Worm (Caenorhabditis elegans): ENCODE measurements around the gene srx-56.

The srx-56 gene

DNA sequence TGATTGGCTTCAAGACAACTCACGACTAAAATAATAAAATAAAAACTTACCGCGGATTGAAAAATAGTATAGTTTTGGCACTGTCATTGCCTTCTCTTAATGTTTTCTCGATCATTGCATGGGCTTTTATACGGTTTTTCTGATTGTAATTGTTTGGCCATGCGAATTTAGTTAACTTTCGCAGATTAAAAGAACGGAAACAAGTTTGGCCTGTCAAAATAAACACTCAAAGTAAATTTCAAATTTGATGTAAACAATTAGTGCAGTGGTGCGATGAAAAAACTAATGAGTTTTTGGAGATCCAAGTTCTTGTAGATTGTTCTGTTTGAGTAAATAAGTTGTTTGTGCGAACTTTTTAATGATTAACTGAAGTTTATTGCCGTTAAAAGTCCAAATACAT lies 25.0 kb downstream of the srx-56 start, which contains the start of gene gst-41:
gst-41 (minus strand) TSS at position 101 of the 400 bp plus-strand sequence.
- TF ChIP-seq peb-1 (tag; optimal IDR thresholded peaks at IDR 0.05) (no peak), sem-4 (tag; optimal IDR thresholded peaks at IDR 0.05) (no peak), gmeb-1 (tag; optimal IDR thresholded peaks at IDR 0.05) (no peak), nhr-237 (tag; optimal IDR thresholded peaks at IDR 0.05) (no peak), unc-39 (tag; optimal IDR thresholded peaks at IDR 0.05) (no peak), R02D3.7 (tag; optimal IDR thresholded peaks at IDR 0.05) (no peak), ZK546.5 (tag; optimal IDR thresholded peaks at IDR 0.05) (no peak), nhr-25 (tag; optimal IDR thresholded peaks at IDR 0.05) (no peak), dmd-4 (tag; optimal IDR thresholded peaks at IDR 0.05) (no peak), ama-1 (optimal IDR thresholded peaks at IDR 0.05) (no peak), crh-2 (tag; optimal IDR thresholded peaks at IDR 0.05) (no peak), unc-62 (GFP tag; optimal IDR thresholded peaks at IDR 0.05) (no peak), nhr-23 (tag; optimal IDR thresholded peaks at IDR 0.05) (no peak), elt-3 (tag; optimal IDR thresholded peaks at IDR 0.05) (no peak), nhr-10 (tag; optimal IDR thresholded peaks at IDR 0.05) (no peak)

DNA sequence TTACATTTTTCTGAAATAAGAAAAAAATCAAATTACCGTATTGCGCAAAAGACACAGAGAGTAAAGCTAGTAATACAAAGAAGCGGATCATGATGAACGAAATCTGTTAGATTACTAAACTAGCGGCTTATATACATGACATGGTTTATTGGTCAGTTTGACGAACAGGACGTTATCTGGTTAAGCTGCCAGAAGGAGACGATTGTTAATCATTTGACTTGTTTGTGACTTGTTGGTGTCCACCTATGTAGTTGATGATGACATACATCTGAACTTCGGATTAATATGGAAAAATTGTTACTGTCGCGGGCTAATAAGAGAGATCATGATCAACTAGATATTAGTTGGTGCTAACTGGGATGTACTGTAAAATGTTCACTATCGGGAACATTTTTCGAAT lies 25.9 kb downstream of the srx-56 start, which contains the start of gene cnc-9:
cnc-9 (minus strand) TSS at position 101 of the 400 bp plus-strand sequence.
- TF ChIP-seq ztf-1 (GFP tag; conservative IDR thresholded peaks at IDR 0.05), result no peak
- TF ChIP-seq mbf-1 (tag; optimal IDR thresholded peaks at IDR 0.05), result no peak
- no peak for TF ChIP-seq ama-1 (optimal IDR thresholded peaks at IDR 0.05)
- TF ChIP-seq peb-1 (tag; optimal IDR thresholded peaks at IDR 0.05), result no peak
- no peak for TF ChIP-seq nhr-23 (tag; optimal IDR thresholded peaks at IDR 0.05)
- no peak for TF ChIP-seq nhr-6 (tag; optimal IDR thresholded peaks at IDR 0.05)
- no peak for TF ChIP-seq lsy-2 (tag; optimal IDR thresholded peaks at IDR 0.05)
- no peak for TF ChIP-seq nhr-77 (tag; optimal IDR thresholded peaks at IDR 0.05)
- TF ChIP-seq elt-1 (tag; optimal IDR thresholded peaks at IDR 0.05), result no peak
- TF ChIP-seq elt-3 (tag; optimal IDR thresholded peaks at IDR 0.05), result no peak
- no peak for TF ChIP-seq sma-3 (GFP tag; optimal IDR thresholded peaks at IDR 0.05)

DNA sequence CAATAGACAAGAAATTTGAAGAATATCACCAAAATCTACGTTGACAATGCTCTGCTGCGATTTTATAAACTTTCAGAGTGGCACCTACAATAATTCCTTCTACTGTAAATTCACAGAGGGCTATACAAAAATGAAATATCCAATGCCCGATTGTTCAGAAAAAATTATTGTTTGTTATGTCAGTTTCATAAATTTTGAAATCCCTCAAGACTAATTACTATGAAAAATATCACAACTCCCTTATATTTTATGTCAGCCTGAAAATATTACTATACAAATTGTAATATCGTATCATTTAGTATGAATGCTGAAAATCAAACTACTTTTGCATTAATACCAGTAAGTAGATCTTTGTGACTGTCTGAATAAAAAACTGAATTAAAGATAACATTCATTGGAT lies 26.4 kb downstream of the srx-56 start, which contains the start of gene srx-60:
srx-60 (plus strand) TSS at position 301 of the 400 bp plus-strand sequence.
- TF ChIP-seq ceh-82 (tag; optimal IDR thresholded peaks at IDR 0.05), result no peak
- TF ChIP-seq lin-39 (tag; optimal IDR thresholded peaks at IDR 0.05), result no peak
- TF ChIP-seq Y55F3AM.14 (GFP tag; optimal IDR thresholded peaks at IDR 0.05), result no peak
- TF ChIP-seq mdl-1 (tag; optimal IDR thresholded peaks at IDR 0.05), result no peak
- no peak for TF ChIP-seq F13H6.1 (tag; optimal IDR thresholded peaks at IDR 0.05)
- no peak for TF ChIP-seq unc-39 (tag; optimal IDR thresholded peaks at IDR 0.05)
- TF ChIP-seq ama-1 (optimal IDR thresholded peaks at IDR 0.05), result no peak
- TF ChIP-seq egl-27 (tag; optimal IDR thresholded peaks at IDR 0.05), result no peak
- TF ChIP-seq lin-11 (tag; optimal IDR thresholded peaks at IDR 0.05), result no peak
- no peak for TF ChIP-seq sma-3 (GFP tag; optimal IDR thresholded peaks at IDR 0.05)
- TF ChIP-seq peb-1 (tag; optimal IDR thresholded peaks at IDR 0.05), result no peak
- no peak for TF ChIP-seq ZK546.5 (tag; optimal IDR thresholded peaks at IDR 0.05)
- no peak for TF ChIP-seq alr-1 (tag; optimal IDR thresholded peaks at IDR 0.05)
- no peak for TF ChIP-seq sma-9 (GFP tag; optimal IDR thresholded peaks at IDR 0.05)
- TF ChIP-seq sma-9 (tag; optimal IDR thresholded peaks at IDR 0.05), result no peak
- no peak for TF ChIP-seq zag-1 (tag; optimal IDR thresholded peaks at IDR 0.05)
- TF ChIP-seq ceh-16 (tag; optimal IDR thresholded peaks at IDR 0.05), result no peak

DNA sequence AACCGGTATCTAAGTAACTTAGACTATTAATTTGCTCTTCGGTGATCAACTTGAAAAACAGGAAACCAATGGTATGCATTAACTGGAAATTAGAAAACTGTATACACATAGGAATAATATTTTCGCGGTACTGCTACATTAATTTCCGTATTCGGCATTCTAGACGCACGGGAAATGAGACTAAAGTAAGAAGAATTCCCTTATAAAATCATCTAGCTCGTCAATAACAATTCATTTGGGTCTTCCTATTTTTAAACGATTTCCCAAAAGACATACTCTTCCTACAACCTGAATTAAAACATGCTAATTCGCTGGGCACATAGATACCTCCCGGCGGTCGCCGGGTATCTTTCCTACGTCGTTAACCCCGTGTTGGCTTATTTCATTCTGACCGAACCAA lies 28.2 kb downstream of the srx-56 start, which contains the start of gene srj-13:
srj-13 (plus strand) TSS at position 301 of the 400 bp plus-strand sequence.
- TF ChIP-seq nhr-129 (tag; optimal IDR thresholded peaks at IDR 0.05), result no peak
- TF ChIP-seq unc-55 (GFP tag; optimal IDR thresholded peaks at IDR 0.05), result no peak
- TF ChIP-seq alr-1 (tag; optimal IDR thresholded peaks at IDR 0.05), result no peak
- no peak for TF ChIP-seq elt-1 (tag; optimal IDR thresholded peaks at IDR 0.05)
- TF ChIP-seq snpc-4 (tag; optimal IDR thresholded peaks at IDR 0.05), result no peak
- TF ChIP-seq mdl-1 (tag; optimal IDR thresholded peaks at IDR 0.05), result no peak
- no peak for TF ChIP-seq ceh-82 (tag; optimal IDR thresholded peaks at IDR 0.05)
- TF ChIP-seq dmd-4 (tag; optimal IDR thresholded peaks at IDR 0.05), result no peak
- no peak for TF ChIP-seq nhr-10 (tag; optimal IDR thresholded peaks at IDR 0.05)
- no peak for TF ChIP-seq mbf-1 (tag; optimal IDR thresholded peaks at IDR 0.05)
- TF ChIP-seq elt-3 (tag; optimal IDR thresholded peaks at IDR 0.05), result no peak
- TF ChIP-seq blmp-1 (tag; optimal IDR thresholded peaks at IDR 0.05; ENCODE audit: insufficient read depth), result no peak
- no peak for TF ChIP-seq ceh-16 (tag; optimal IDR thresholded peaks at IDR 0.05)
- TF ChIP-seq ZK546.5 (tag; optimal IDR thresholded peaks at IDR 0.05), result no peak
- TF ChIP-seq nhr-6 (tag; optimal IDR thresholded peaks at IDR 0.05), result no peak
- TF ChIP-seq lin-39 (tag; optimal IDR thresholded peaks at IDR 0.05), result no peak
